Worm (Caenorhabditis elegans): Measurements from ENCODE around the gene M02D8.6.

DNA sequence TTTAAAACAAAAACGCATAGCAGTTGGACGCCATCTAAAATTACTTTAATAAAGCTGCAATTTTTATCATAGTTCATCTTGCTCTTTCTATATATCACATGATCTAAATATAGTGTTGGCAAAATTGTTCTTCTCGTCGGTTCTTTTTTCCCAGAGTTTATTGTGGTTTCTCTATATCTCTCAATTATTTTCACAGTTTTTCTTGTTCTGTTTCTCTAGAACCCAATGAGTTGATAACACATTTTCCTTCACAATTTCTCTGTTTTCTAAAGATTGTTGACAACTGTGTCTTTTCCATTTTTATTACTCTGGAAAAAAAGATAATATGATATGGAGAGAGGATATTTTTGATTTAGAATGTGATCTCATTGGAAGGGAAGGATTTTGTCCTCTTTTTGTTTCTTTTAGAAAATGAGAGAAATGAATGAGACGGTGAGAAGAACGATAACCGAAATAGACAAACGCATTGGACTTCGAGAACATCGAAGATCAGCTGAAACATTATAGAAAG is 22.6 kb upstream of the M02D8.6 start:
- no peak for TF ChIP-seq W03F9.2 (tag; optimal IDR thresholded peaks at IDR 0.05)
- no peak for TF ChIP-seq him-1 (tag; optimal IDR thresholded peaks at IDR 0.05)
